Worm (Caenorhabditis elegans) whole organism, L3 larva: ENCODE results near the gene msrp-3.

ENCODE experiments used
- aly-2 ChIP-seq: fragments of 150-350 bp; optimal IDR thresholded peaks from 2 replicates; lab custom pipeline; 2014; ENCODE audit warnings: missing biosample characterization, missing genetic modification characterization
- ceh-16 ChIP-seq: sonication (generic microtip); optimal IDR thresholded peaks from 2 replicates; lab custom pipeline; 2017; ENCODE audit warnings: missing biosample characterization, missing genetic modification characterization
- ceh-28 ChIP-seq: fragments of 150-350 bp; optimal IDR thresholded peaks from 2 replicates; lab custom pipeline; 2014; ENCODE audit warnings: missing biosample characterization, missing genetic modification reagents, missing genetic modification characterization
- ceh-82 ChIP-seq: fragments of 150-350 bp; optimal IDR thresholded peaks from 2 replicates; lab custom pipeline; 2014; ENCODE audit warnings: missing biosample characterization, missing genetic modification characterization
- ceh-9 ChIP-seq: sonication (generic microtip); optimal IDR thresholded peaks from 2 replicates; lab custom pipeline; 2018; ENCODE audit warnings: missing biosample characterization, missing genetic modification characterization
- daf-12 ChIP-seq: fragments of 150-350 bp; optimal IDR thresholded peaks from 2 replicates; lab custom pipeline; 2014; ENCODE audit warnings: missing biosample characterization, missing genetic modification reagents, missing genetic modification characterization
- egl-27 ChIP-seq: sonication (generic microtip); optimal IDR thresholded peaks from 4 replicates; lab custom pipeline; 2017; ENCODE audit warnings: missing biosample characterization, missing genetic modification reagents, missing genetic modification characterization
- elt-1 ChIP-seq: fragments of 150-350 bp; optimal IDR thresholded peaks from 2 replicates; lab custom pipeline; 2014; ENCODE audit warnings: missing biosample characterization, missing genetic modification characterization
- elt-2 ChIP-seq: sonication (generic microtip); optimal IDR thresholded peaks from 2 replicates; lab custom pipeline; 2016; ENCODE audit warnings: missing genetic modification reagents, mild to moderate bottlenecking, missing genetic modification characterization, missing compliant biosample characterization
- elt-3 ChIP-seq, 3 experiments: fragments of 150-350 bp in 1 of 3; sonication (generic microtip) in 2 of 3; optimal IDR thresholded peaks; 2 replicates in 2 of 3; 4 replicates in 1 of 3; lab custom pipeline; 2014 to 2017; ENCODE audit warnings: missing biosample characterization in 3 of 3, missing genetic modification characterization in 3 of 3
- fkh-10 ChIP-seq: sonication (generic microtip); optimal IDR thresholded peaks from 2 replicates; lab custom pipeline; 2017; ENCODE audit warnings: missing biosample characterization, missing genetic modification reagents, missing genetic modification characterization
- hmg-11 ChIP-seq: sonication (generic microtip); optimal IDR thresholded peaks from 2 replicates; lab custom pipeline; 2016; ENCODE audit warnings: missing genetic modification characterization, missing compliant biosample characterization
- jun-1 ChIP-seq: fragments of 150-350 bp; optimal IDR thresholded peaks from 2 replicates; lab custom pipeline; 2014; ENCODE audit warnings: missing biosample characterization, missing genetic modification reagents, missing genetic modification characterization
- lin-15B ChIP-seq: fragments of 150-350 bp; optimal IDR thresholded peaks from 2 replicates; lab custom pipeline; 2014; ENCODE audit warnings: missing biosample characterization, missing genetic modification characterization
- lsy-12 ChIP-seq: sonication (generic microtip); optimal IDR thresholded peaks from 2 replicates; lab custom pipeline; 2016; ENCODE audit warnings: mild to moderate bottlenecking, missing genetic modification characterization, missing compliant biosample characterization
- mml-1 ChIP-seq: fragments of 150-350 bp; sonication (generic microtip); optimal IDR thresholded peaks from 3 replicates; lab custom pipeline; 2014; ENCODE audit warnings: missing biosample characterization, missing genetic modification characterization
- nfya-1 ChIP-seq: sonication (generic microtip); optimal IDR thresholded peaks from 2 replicates; lab custom pipeline; 2017; ENCODE audit warnings: missing genetic modification characterization, mild to moderate bottlenecking, missing compliant biosample characterization, antibody characterized with exemption, moderate library complexity; ENCODE audit not compliant: insufficient read depth
- nhr-11 ChIP-seq: fragments of 150-350 bp; optimal IDR thresholded peaks from 2 replicates; lab custom pipeline; 2014; ENCODE audit warnings: missing biosample characterization, missing genetic modification characterization
- nhr-12 ChIP-seq: fragments of 150-350 bp; optimal IDR thresholded peaks from 2 replicates; lab custom pipeline; 2014; ENCODE audit warnings: missing biosample characterization, missing genetic modification characterization
- nhr-23 ChIP-seq: fragments of 150-350 bp; optimal IDR thresholded peaks from 2 replicates; lab custom pipeline; 2014; ENCODE audit warnings: missing biosample characterization, missing genetic modification reagents, missing genetic modification characterization
- nhr-237 ChIP-seq: fragments of 150-350 bp; optimal IDR thresholded peaks from 2 replicates; lab custom pipeline; 2014; ENCODE audit warnings: missing biosample characterization, missing genetic modification characterization
- nhr-25 ChIP-seq: sonication (generic microtip); optimal IDR thresholded peaks from 2 replicates; lab custom pipeline; 2017; ENCODE audit warnings: missing biosample characterization, missing genetic modification characterization
- nhr-28 ChIP-seq: fragments of 150-350 bp; optimal IDR thresholded peaks from 2 replicates; lab custom pipeline; 2014; ENCODE audit warnings: missing biosample characterization, missing genetic modification characterization
- nhr-76 ChIP-seq: fragments of 150-350 bp; sonication (generic microtip); optimal IDR thresholded peaks from 5 replicates; lab custom pipeline; 2014; ENCODE audit warnings: missing biosample characterization, missing genetic modification characterization
- nhr-77 ChIP-seq: fragments of 150-350 bp; optimal IDR thresholded peaks from 2 replicates; lab custom pipeline; 2014; ENCODE audit warnings: missing biosample characterization, missing genetic modification characterization
- pqm-1 ChIP-seq: fragments of 150-350 bp; optimal IDR thresholded peaks from 2 replicates; lab custom pipeline; 2017; ENCODE audit warnings: missing biosample characterization, missing genetic modification characterization, inconsistent platforms
- sea-2 ChIP-seq: fragments of 150-350 bp; sonication (generic microtip); optimal IDR thresholded peaks from 4 replicates; lab custom pipeline; 2014; ENCODE audit warnings: missing biosample characterization, missing genetic modification reagents, missing genetic modification characterization
- snpc-4 ChIP-seq: fragments of 150-350 bp; optimal IDR thresholded peaks from 2 replicates; lab custom pipeline; 2014; ENCODE audit warnings: missing biosample characterization, missing genetic modification characterization
- tbx-2 ChIP-seq: sonication (generic microtip); optimal IDR thresholded peaks from 2 replicates; lab custom pipeline; 2016; ENCODE audit warnings: mild to moderate bottlenecking, missing genetic modification characterization, missing compliant biosample characterization
- unc-62 ChIP-seq: fragments of 150-350 bp; sonication (generic microtip); optimal IDR thresholded peaks from 4 replicates; lab custom pipeline; 2014; ENCODE audit warnings: missing biosample characterization, missing genetic modification reagents, missing genetic modification characterization
- zag-1 ChIP-seq: fragments of 150-350 bp; optimal IDR thresholded peaks from 2 replicates; lab custom pipeline; 2014; ENCODE audit warnings: missing biosample characterization, missing genetic modification characterization
- ztf-11 ChIP-seq: fragments of 150-350 bp; optimal IDR thresholded peaks from 2 replicates; lab custom pipeline; 2014; ENCODE audit warnings: missing biosample characterization, missing genetic modification characterization

Gene msrp-3

DNA sequence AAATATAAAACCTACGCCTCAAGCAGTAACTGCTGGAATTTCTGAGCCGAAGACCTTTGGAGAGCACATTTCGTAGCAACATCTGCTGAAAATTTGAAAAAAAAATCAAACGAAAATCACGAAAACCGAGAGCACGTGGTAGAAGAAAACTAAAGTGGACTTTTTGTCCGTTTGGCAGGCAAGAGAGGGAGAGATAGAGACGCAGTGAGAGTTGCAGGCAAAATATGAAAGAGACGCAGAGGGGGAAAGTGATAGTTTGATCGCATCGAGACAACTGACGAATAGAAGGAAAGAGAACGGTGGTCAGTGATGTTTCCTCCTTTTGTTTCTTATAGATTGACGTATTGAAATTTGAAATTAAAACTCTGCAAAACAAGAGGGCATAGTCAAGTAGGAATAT is 33.9 kb upstream of the msrp-3 start, which contains the start of the genes acdh-9 and F28A10.13 (continued):
- TF ChIP-seq mml-1 (tag; lab: Kevin White, UChicago) (no peak), nhr-77 (no peak), hmg-11 (tag; lab: Kevin White, UChicago) (no peak), nfya-1 (peak; percentile 65), nhr-12 (no peak), egl-27 (tag; lab: Kevin White, UChicago) (no peak)
- TF ChIP-seq, all 47 proteins: peak for 10

DNA sequence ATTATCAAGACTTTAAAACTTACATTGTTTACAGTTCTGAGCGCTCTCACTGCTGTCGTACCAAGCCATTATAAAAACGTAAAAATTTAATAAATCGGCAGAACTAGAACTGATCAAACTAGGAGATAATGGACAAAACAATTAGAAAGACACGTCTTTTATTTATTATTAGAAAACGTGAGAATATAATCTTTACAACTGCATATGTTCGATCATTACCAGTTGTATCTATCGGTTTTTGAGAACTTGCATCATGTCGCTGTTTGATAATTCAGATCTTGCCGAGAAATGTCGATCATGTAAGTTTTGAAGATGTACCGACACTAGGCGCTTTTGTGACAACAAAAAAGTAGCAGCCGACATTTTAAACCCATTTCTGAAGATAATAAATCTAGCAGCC is 31.0 kb upstream of the msrp-3 start, which contains the start of gene F28A10.7:
TSS of gene F28A10.7 (minus strand) at position 101 of the 400 bp plus-strand sequence.
- no peak for TF ChIP-seq ceh-9 (tag; lab: Kevin White, UChicago)
- TF ChIP-seq ceh-16 (tag; lab: Kevin White, UChicago): no peak
- TF ChIP-seq elt-3 (tag; optimal IDR thresholded peaks at IDR 0.05; lab: Kevin White, UChicago): no peak
- TF ChIP-seq mml-1 (tag; lab: Kevin White, UChicago): no peak
- no peak for TF ChIP-seq nhr-237 (tag; lab: Kevin White, UChicago)
- no peak for TF ChIP-seq nhr-25 (tag; lab: Kevin White, UChicago)
- no peak for TF ChIP-seq ztf-11 (tag; lab: Kevin White, UChicago)
- no peak for TF ChIP-seq daf-12 (tag; lab: Kevin White, UChicago)
- no peak for TF ChIP-seq nfya-1
- no peak for TF ChIP-seq sea-2 (GFP tag; lab: Kevin White, UChicago)
- TF ChIP-seq fkh-10: no peak
- no peak for TF ChIP-seq ceh-82

DNA sequence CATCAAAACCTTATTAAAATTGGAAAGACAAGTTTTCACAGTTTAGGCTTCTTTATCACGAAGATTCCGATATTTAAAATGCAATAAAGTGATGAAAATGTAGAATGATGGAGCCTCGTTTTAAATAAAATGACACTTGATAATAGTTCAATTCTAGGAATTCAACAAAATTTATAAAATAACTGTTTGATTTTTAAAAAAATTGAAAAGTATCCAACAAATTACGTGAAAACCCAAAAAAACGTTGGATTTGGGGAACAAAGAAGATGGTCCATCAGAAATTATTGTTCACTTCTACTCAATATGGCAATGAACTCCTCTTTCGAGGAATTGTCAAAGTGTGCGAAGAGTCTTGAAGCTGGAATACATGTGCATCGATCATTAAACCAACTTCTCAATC is 29.3 kb upstream of the msrp-3 start, which contains the start of gene F28A10.4:
TSS of gene F28A10.4 (plus strand) at position 301 of the 400 bp plus-strand sequence.
- TF ChIP-seq daf-12 (tag; lab: Kevin White, UChicago) (no peak), nhr-28 (no peak), hmg-11 (tag; lab: Kevin White, UChicago) (no peak), unc-62 (GFP tag; lab: Kevin White, UChicago) (no peak), ceh-82 (no peak), nhr-11 (tag; lab: Kevin White, UChicago) (no peak), nfya-1 (no peak)

DNA sequence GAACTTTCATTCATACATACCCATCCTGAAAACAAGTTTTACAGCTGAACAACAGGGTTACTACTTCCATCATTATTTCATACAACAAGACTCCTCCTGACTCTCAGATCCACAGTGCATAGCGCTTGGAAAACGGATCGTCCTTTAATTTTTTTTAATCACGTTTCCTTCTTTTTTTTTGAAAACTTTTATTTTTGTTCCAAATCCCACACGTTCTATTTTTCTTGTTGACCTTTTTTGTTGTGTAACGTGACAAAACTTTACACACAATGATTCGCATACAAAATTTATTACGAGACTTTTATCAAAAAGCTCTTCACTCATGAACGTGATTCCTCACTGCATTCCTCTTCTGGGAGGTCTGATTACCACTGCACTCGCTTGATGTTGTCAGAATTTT is 25.5 kb upstream of the msrp-3 start, which contains the start of gene clc-33:
TSS of gene clc-33 (plus strand) at position 301 of the 400 bp plus-strand sequence.
- TF ChIP-seq snpc-4: no peak
- TF ChIP-seq jun-1 (tag; lab: Kevin White, UChicago): no peak
- TF ChIP-seq tbx-2: no peak
- no peak for TF ChIP-seq elt-3 (tag; optimal IDR thresholded peaks at IDR 0.05; lab: Kevin White, UChicago)
- no peak for TF ChIP-seq nhr-23 (tag; lab: Kevin White, UChicago)
- no peak for TF ChIP-seq ceh-16 (tag; lab: Kevin White, UChicago)
- no peak for TF ChIP-seq ceh-28 (tag; lab: Kevin White, UChicago)
- TF ChIP-seq nhr-11 (tag; lab: Kevin White, UChicago): no peak
- TF ChIP-seq pqm-1 (tag; lab: Kevin White, UChicago): no peak
- TF ChIP-seq sea-2 (GFP tag; lab: Kevin White, UChicago): no peak
- no peak for TF ChIP-seq hmg-11 (tag; lab: Kevin White, UChicago)
- TF ChIP-seq nhr-28: no peak
- no peak for TF ChIP-seq unc-62 (GFP tag; lab: Kevin White, UChicago)

DNA sequence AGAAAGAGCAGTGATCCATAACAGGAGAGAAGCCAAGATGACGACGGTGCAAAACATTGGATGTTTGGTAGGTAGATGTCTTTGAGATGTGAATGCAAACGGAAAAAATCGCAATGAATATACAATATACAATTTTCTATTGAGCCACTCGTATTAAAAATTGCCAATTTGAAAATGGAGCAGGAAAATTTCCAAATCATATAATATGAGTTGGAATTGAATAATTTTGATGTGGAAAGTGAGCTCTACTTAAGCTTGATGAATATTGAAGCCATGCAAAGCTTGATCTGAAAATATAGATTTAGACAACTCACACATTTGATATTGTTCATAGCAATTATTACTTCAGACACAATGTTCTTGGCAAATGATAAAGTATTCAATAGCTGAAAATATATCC is 23.8 kb upstream of the msrp-3 start, which contains the start of gene F28A10.8:
TSS of gene F28A10.8 (minus strand) at position 101 of the 400 bp plus-strand sequence.
- TF ChIP-seq nhr-77 (no peak), ceh-9 (tag; lab: Kevin White, UChicago) (no peak), nfya-1 (no peak), aly-2 (tag; lab: Kevin White, UChicago) (no peak), nhr-28 (no peak), elt-3 (tag; optimal IDR thresholded peaks at IDR 0.05; lab: Kevin White, UChicago) (no peak), nhr-11 (tag; lab: Kevin White, UChicago) (no peak)

DNA sequence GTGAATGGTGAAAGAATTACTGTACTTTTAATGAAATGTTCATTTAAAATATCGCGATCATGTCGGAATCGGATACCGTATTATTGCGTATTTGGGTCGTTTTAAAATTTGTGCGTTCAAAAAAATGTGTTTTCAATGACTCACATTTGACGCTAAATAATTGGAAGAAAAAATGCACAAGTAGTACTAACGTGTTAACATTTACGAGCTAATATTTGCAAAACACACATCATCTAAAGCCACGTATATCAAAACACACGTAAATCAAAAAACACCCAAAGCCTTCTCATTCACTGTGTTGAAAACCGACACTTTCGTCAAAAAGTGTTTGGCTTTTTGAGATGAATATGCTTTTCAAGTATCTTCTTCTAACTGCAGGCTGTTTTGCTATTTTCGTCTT is 10.9 kb upstream of the msrp-3 start, which contains the start of gene F28A10.1:
TSS of gene F28A10.1 (plus strand) at position 301 of the 400 bp plus-strand sequence.
- TF ChIP-seq pqm-1 (tag; lab: Kevin White, UChicago) (no peak), elt-1 (tag; lab: Kevin White, UChicago) (no peak)

DNA sequence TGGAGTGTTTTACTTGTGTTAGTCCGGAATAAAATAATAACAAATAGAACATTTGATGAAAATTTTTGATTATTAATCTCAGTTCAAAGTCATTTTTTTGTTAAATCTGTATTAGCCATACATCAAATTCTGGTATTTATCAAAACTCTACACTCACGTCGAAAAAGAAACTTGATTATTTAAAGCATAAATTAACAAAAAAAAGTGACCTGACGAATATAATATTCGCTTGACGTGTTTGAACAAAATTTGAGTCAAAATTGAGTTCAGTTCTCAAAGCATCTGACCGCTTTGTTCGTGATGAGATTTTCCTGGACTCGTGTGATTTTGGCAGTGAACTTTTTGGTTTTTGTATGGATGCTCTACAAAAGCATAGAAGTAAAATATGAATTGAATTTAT is 8.9 kb upstream of the msrp-3 start, which contains the start of gene F46F5.10:
TSS of gene F46F5.10 (plus strand) at position 301 of the 400 bp plus-strand sequence.
- TF ChIP-seq nhr-76 (tag; lab: Kevin White, UChicago) (no peak), nhr-23 (tag; lab: Kevin White, UChicago) (no peak), lin-15B (tag; lab: Kevin White, UChicago) (no peak), ceh-82 (no peak), elt-2 (no peak), lsy-12 (tag; lab: Kevin White, UChicago) (no peak), zag-1 (no peak)
